Worm (Caenorhabditis elegans) whole organism, L1 larva: ENCODE data around the gene Y45F3A.8.

ENCODE experiments used
- C16A3.4 ChIP-seq: fragments of 150-350 bp; optimal IDR thresholded peaks from 2 replicates; lab custom pipeline; 2014; ENCODE audit warnings: missing biosample characterization, missing genetic modification characterization
- egl-13 ChIP-seq: sonication (generic microtip); optimal IDR thresholded peaks from 2 replicates; lab custom pipeline; 2016; ENCODE audit warnings: missing genotype, missing genetic modification reagents, missing genetic modification characterization, missing compliant biosample characterization
- mdl-1 ChIP-seq, 2 experiments: fragments of 150-350 bp; optimal IDR thresholded peaks; 2 replicates each; lab custom pipeline; 2014 to 2017; ENCODE audit warnings: missing biosample characterization in 2 of 2, missing genetic modification characterization in 2 of 2, inconsistent platforms in 1 of 2
- nhr-71 ChIP-seq: sonication (generic microtip); optimal IDR thresholded peaks from 2 replicates; lab custom pipeline; 2016; ENCODE audit warnings: mild to moderate bottlenecking, missing genetic modification characterization, moderate library complexity, missing compliant biosample characterization
- pqm-1 ChIP-seq: sonication (generic microtip); optimal IDR thresholded peaks from 3 replicates; lab custom pipeline; 2017; ENCODE audit warnings: missing biosample characterization, missing genetic modification characterization
- snpc-4 ChIP-seq: fragments of 150-350 bp; optimal IDR thresholded peaks from 2 replicates; lab custom pipeline; 2014; ENCODE audit warnings: missing biosample characterization, missing genetic modification characterization

DNA sequence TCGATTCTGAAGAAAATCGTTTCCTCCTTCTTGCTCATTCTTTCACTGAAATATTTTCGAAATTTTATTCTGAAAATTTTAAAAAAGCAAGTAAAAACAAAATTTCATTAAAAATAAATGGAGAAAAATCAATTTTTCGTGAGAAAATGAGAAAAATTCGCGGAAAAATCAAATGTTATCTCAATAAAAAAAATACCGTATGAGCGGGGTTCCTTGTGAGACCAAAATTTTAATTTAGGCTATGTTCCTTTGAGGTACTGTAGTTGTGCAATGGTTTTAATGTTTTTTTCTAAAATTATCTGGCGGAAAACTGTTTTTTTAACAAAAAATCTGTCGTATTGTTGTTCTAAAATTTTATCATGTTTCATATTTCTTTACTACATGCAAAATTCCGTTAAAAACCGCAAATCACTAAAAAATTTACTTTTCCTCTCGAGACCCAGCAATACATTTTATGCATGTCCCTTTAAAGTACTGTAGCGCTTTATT is 7.6 kb upstream of the Y45F3A.8 start, which contains the start of gene epg-6:
- no peak for TF ChIP-seq egl-13 (tag; lab: Kevin White, UChicago)
- no peak for TF ChIP-seq pqm-1 (tag; lab: Kevin White, UChicago)
- TF ChIP-seq snpc-4 (tag; lab: Kevin White, UChicago), result no peak
- no peak for TF ChIP-seq mdl-1 (tag; optimal IDR thresholded peaks at IDR 0.05; lab: Kevin White, UChicago)
- no peak for TF ChIP-seq C16A3.4 (tag; lab: Kevin White, UChicago)
- TF ChIP-seq nhr-71 (tag; lab: Kevin White, UChicago), result no peak
